Fruit fly (Drosophila melanogaster): ENCODE measurements around the gene Acyp.

Gene Acyp

dm6 chr2L:13955775-13956174, 43.9 kb downstream of the Acyp start:
- TF ChIP-seq CG10669 (GFP tag; optimal IDR thresholded peaks at IDR 0.05) = peak; percentile 90
- peak; percentile 93 for TF ChIP-seq CG11762 (GFP tag; optimal IDR thresholded peaks at IDR 0.05; ENCODE audit: insufficient read depth)
- peak; percentile 97 for TF ChIP-seq CG15336 (GFP tag; IDR thresholded peaks at IDR 0.05)
- peak; percentile 94 for TF ChIP-seq CG3032 (tag; optimal IDR thresholded peaks at IDR 0.05)
- TF ChIP-seq Hr39 (GFP tag; optimal IDR thresholded peaks at IDR 0.05) = peak; percentile 99
- peak; percentile 93 for TF ChIP-seq CG3919 (GFP tag; optimal IDR thresholded peaks at IDR 0.05)
- TF ChIP-seq CG6276 (GFP tag; optimal IDR thresholded peaks at IDR 0.05) = peak; percentile 90
- peak; percentile 94 for TF ChIP-seq Gug (GFP tag; IDR thresholded peaks at IDR 0.05)
- TF ChIP-seq CG1621 (tag; optimal IDR thresholded peaks at IDR 0.05) = peak; percentile 92
- TF ChIP-seq CG11294 (GFP tag; IDR thresholded peaks at IDR 0.05) = peak; percentile 95
- peak; percentile 93 for TF ChIP-seq CG34406 (GFP tag; optimal IDR thresholded peaks at IDR 0.05)
- TF ChIP-seq cyc (GFP tag; optimal IDR thresholded peaks at IDR 0.05) = peak; percentile 96
- peak; percentile 83 for TF ChIP-seq CG7368 (GFP tag; optimal IDR thresholded peaks at IDR 0.05)
- TF ChIP-seq CG8119 (GFP tag; IDR thresholded peaks at IDR 0.05) = peak; percentile 94
- peak; percentile 95 for TF ChIP-seq net (GFP tag; optimal IDR thresholded peaks at IDR 0.05)
- TF ChIP-seq Hr38 (GFP tag; optimal IDR thresholded peaks at IDR 0.05) = no peak
- peak; percentile 95 for TF ChIP-seq CG32006 (GFP tag; optimal IDR thresholded peaks at IDR 0.05)
- TF ChIP-seq CG6163 (GFP tag; IDR thresholded peaks at IDR 0.05) = peak; percentile 98
- peak; percentile 98 for TF ChIP-seq Met (GFP tag; optimal IDR thresholded peaks at IDR 0.05)
- peak; percentile 98 for TF ChIP-seq lz (GFP tag; optimal IDR thresholded peaks at IDR 0.05)
- TF ChIP-seq CG16779 (tag; optimal IDR thresholded peaks at IDR 0.05) = peak; percentile 86
- TF ChIP-seq acj6 (GFP tag; optimal IDR thresholded peaks at IDR 0.05) = peak; percentile 96
- peak; percentile 86 for TF ChIP-seq Ets96B (tag; optimal IDR thresholded peaks at IDR 0.05)
- TF ChIP-seq Sox15 (GFP tag; optimal IDR thresholded peaks at IDR 0.05) = peak; percentile 92
- peak; percentile 97 for TF ChIP-seq pdm3 (GFP tag; optimal IDR thresholded peaks at IDR 0.05)
- TF ChIP-seq achi (GFP tag; optimal IDR thresholded peaks at IDR 0.05) = peak; percentile 95
- TF ChIP-seq svp (GFP tag) = peak; percentile 95
- peak; percentile 91 for TF ChIP-seq Hr4 (GFP tag; optimal IDR thresholded peaks at IDR 0.05)
- TF ChIP-seq Lpt (GFP tag; optimal IDR thresholded peaks at IDR 0.05) = peak; percentile 96
- TF ChIP-seq CG6854 (GFP tag; optimal IDR thresholded peaks at IDR 0.05) = no peak
- peak; percentile 86 for TF ChIP-seq CG4318 (GFP tag; optimal IDR thresholded peaks at IDR 0.05)
- TF ChIP-seq Sox102F (GFP tag; optimal IDR thresholded peaks at IDR 0.05) = peak; percentile 98
- peak; percentile 88 for TF ChIP-seq spab (GFP tag; optimal IDR thresholded peaks at IDR 0.05)
- peak; percentile 62 for TF ChIP-seq fd85E (GFP tag; optimal IDR thresholded peaks at IDR 0.05)
- peak; percentile 85 for TF ChIP-seq dac (GFP tag; optimal IDR thresholded peaks at IDR 0.05)
- peak; percentile 85 for TF ChIP-seq CG8319 (GFP tag; optimal IDR thresholded peaks at IDR 0.05)
- TF ChIP-seq dsx (GFP tag; optimal IDR thresholded peaks at IDR 0.05; ENCODE audit: poor library complexity, severe bottlenecking) = peak; percentile 87
- peak; percentile 98 for TF ChIP-seq Eip78C (GFP tag)
- TF ChIP-seq Ets21C (GFP tag; optimal IDR thresholded peaks at IDR 0.05) = peak; percentile 97
- TF ChIP-seq ss (GFP tag; optimal IDR thresholded peaks at IDR 0.05) = peak; percentile 81 to 89
- TF ChIP-seq salr (GFP tag; optimal IDR thresholded peaks at IDR 0.05) = peak; percentile 88 to 92
- peak; percentile 97 for TF ChIP-seq OdsH (GFP tag; optimal IDR thresholded peaks at IDR 0.05)
- TF ChIP-seq CG31627 (GFP tag; optimal IDR thresholded peaks at IDR 0.05) = peak; percentile 98
- peak; percentile 98 for TF ChIP-seq Smox (GFP tag; optimal IDR thresholded peaks at IDR 0.05)
- TF ChIP-seq Sox14 (GFP tag; optimal IDR thresholded peaks at IDR 0.05) = peak; percentile 98
- no peak for TF ChIP-seq fkh (GFP tag; optimal IDR thresholded peaks at IDR 0.05)
- TF ChIP-seq CG6808 (GFP tag; optimal IDR thresholded peaks at IDR 0.05) = peak; percentile 86
- TF ChIP-seq Blimp-1 (GFP tag; optimal IDR thresholded peaks at IDR 0.05) = peak; percentile 88
- TF ChIP-seq vri (GFP tag; optimal IDR thresholded peaks at IDR 0.05) = peak; percentile 97
- TF ChIP-seq Eip93F (GFP tag; optimal IDR thresholded peaks at IDR 0.05) = peak; percentile 94
- peak; percentile 67 for TF ChIP-seq CG9139 (GFP tag; optimal IDR thresholded peaks at IDR 0.05)
- peak; percentile 90 for TF ChIP-seq fd59A (GFP tag; optimal IDR thresholded peaks at IDR 0.05)
